Worm (Caenorhabditis elegans): ENCODE results near the gene pqn-76.
"Not testable (repeated sequence)": the region's sequence is repeated elsewhere in the genome, so short reads cannot be mapped to it uniquely, and the experiment has no call there.

ce11 chrIV:15530486-15530885 is 48.4 kb upstream of the pqn-76 start:
- not testable (repeated sequence) for TF ChIP-seq nhr-77 (tag; optimal IDR thresholded peaks at IDR 0.05); lin-11 (tag; optimal IDR thresholded peaks at IDR 0.05); lin-13 (GFP tag; optimal IDR thresholded peaks at IDR 0.05); skn-1 (tag; optimal IDR thresholded peaks at IDR 0.05); nhr-25 (tag; optimal IDR thresholded peaks at IDR 0.05); ztf-4 (tag; optimal IDR thresholded peaks at IDR 0.05); unc-39 (tag; optimal IDR thresholded peaks at IDR 0.05); unc-55 (GFP tag; optimal IDR thresholded peaks at IDR 0.05); nhr-23 (tag; optimal IDR thresholded peaks at IDR 0.05); aly-2 (tag; optimal IDR thresholded peaks at IDR 0.05); unc-62 (GFP tag; optimal IDR thresholded peaks at IDR 0.05); alr-1 (tag; optimal IDR thresholded peaks at IDR 0.05)

Data from whole organism, L2 larva.